Fruit fly (Drosophila melanogaster): ENCODE data around the gene CG42537.

Gene CG42537

DNA sequence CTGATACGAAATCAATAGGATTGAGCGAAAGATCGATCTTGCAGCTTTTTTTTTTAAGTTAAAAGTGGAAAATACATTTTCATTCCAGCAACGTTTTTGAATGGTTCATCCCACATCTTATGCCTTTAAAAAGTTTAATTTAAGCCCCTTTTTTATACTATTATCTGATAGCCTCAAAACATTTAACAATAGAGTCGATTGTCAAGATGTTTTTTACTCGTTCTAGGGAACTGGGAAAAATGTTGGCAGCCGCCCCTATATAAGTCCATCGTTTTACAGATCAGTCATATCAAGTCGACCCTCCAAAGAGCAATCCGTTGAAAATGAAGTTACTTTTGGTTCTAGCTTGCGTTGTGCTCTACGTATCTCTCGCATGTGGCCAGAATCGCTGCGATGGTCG, at the start of gene CG42537:
TSS of gene CG42537 (plus strand) at position 301 of the 400 bp plus-strand sequence.
- no peak for TF ChIP-seq pan (optimal IDR thresholded peaks at IDR 0.05)
- TF ChIP-seq Dll (optimal IDR thresholded peaks at IDR 0.05), result no peak
- no peak for TF ChIP-seq EcR (GFP tag; optimal IDR thresholded peaks at IDR 0.05)
- TF ChIP-seq usp (GFP tag; optimal IDR thresholded peaks at IDR 0.05), result no peak
- TF ChIP-seq psq (optimal IDR thresholded peaks at IDR 0.05), result no peak
- no peak for TF ChIP-seq CG8478 (optimal IDR thresholded peaks at IDR 0.05)

DNA sequence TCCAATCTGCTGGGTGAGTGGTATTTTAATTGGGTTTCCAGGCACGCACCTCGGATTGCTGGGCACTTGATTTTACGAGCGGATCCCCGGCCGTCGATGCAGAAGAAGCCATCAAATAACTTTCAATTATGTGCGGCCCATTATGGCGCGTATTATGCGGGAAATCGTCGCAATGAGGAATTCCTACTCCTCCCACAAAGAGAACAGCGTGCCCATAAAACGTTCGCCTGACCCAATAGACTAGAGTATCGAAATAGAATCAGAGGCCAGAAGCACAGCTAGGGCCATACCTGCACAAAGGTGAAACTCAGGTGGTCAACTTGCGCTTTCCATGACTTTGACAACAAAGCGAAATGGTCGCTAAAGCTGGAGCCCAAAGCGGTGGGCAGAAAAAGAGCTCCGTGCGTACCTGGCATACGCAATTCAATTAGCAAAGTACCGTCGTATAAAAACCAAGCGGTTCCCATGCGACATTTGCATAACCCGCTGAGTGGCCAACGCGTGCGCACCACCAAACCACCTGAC, 47.8 kb upstream of the CG42537 start, which contains the start of gene Osi18:
TSS of gene Osi18 (plus strand) at position 475 of the 525 bp plus-strand sequence.
- TF ChIP-seq EcR (GFP tag; optimal IDR thresholded peaks at IDR 0.05) (no peak), usp (GFP tag; optimal IDR thresholded peaks at IDR 0.05) (no peak), psq (optimal IDR thresholded peaks at IDR 0.05) (no peak), CG8478 (optimal IDR thresholded peaks at IDR 0.05) (no peak), Dll (optimal IDR thresholded peaks at IDR 0.05) (no peak), pan (optimal IDR thresholded peaks at IDR 0.05) (no peak)

DNA sequence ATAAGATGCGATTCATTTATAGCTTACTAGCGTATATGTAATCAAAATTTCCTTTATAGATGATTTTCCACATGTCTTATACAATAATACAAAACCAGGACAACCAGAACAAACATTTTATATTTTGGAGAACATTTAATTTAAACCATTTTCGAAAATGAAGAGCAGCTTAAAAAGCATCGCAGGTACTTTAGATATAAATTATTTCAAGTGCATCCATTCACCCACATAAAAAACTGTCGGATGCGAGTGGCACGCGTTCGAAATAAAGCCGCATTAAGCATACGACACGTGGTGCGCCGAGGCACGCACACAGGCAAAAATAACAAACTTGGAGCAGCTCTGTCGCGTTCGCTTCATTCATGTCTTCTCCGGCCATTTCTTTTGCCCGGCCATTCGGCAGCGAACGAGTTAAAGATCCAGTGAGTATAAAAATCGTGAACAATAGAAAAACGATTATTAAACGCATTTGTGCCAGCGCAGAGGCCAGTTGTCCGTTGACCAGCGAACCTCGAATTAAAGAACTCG, 42.6 kb upstream of the CG42537 start, which contains the start of gene Osi19:
TSS of gene Osi19 (plus strand) at position 457 of the 528 bp plus-strand sequence.
- no peak for TF ChIP-seq CG8478 (optimal IDR thresholded peaks at IDR 0.05)
- TF ChIP-seq psq (optimal IDR thresholded peaks at IDR 0.05), result no peak
- no peak for TF ChIP-seq EcR (GFP tag; optimal IDR thresholded peaks at IDR 0.05)
- no peak for TF ChIP-seq Dll (optimal IDR thresholded peaks at IDR 0.05)
- no peak for TF ChIP-seq pan (optimal IDR thresholded peaks at IDR 0.05)
- TF ChIP-seq usp (GFP tag; optimal IDR thresholded peaks at IDR 0.05), result no peak

dm6 chr3R:6337397-6337796, 40.2 kb upstream of the CG42537 start:
- TF ChIP-seq usp (GFP tag; optimal IDR thresholded peaks at IDR 0.05), result no peak
- no peak for TF ChIP-seq psq (optimal IDR thresholded peaks at IDR 0.05)
- no peak for TF ChIP-seq Dll (optimal IDR thresholded peaks at IDR 0.05)
- no peak for TF ChIP-seq CG8478 (optimal IDR thresholded peaks at IDR 0.05)

- TF ChIP-seq EcR (GFP tag; optimal IDR thresholded peaks at IDR 0.05) (no peak), psq (optimal IDR thresholded peaks at IDR 0.05) (no peak), CG8478 (optimal IDR thresholded peaks at IDR 0.05) (no peak), pan (optimal IDR thresholded peaks at IDR 0.05) (no peak), Dll (optimal IDR thresholded peaks at IDR 0.05) (no peak), usp (GFP tag; optimal IDR thresholded peaks at IDR 0.05) (no peak)
These were observed 37.8 kb upstream of the CG42537 start, which contains the start of gene Osi20 for dm6 chr3R:6339795-6340194. Osi20 (plus strand) TSS chr3R:6340095.

dm6 chr3R:6341668-6342067, 35.9 kb upstream of the CG42537 start, which contains the start of gene CG17917:
CG17917 (plus strand) TSS chr3R:6341968.
- TF ChIP-seq usp (GFP tag; optimal IDR thresholded peaks at IDR 0.05) (no peak), EcR (GFP tag; optimal IDR thresholded peaks at IDR 0.05) (no peak), Dll (optimal IDR thresholded peaks at IDR 0.05) (no peak), pan (optimal IDR thresholded peaks at IDR 0.05) (no peak), psq (optimal IDR thresholded peaks at IDR 0.05) (no peak), CG8478 (optimal IDR thresholded peaks at IDR 0.05) (no peak)

DNA sequence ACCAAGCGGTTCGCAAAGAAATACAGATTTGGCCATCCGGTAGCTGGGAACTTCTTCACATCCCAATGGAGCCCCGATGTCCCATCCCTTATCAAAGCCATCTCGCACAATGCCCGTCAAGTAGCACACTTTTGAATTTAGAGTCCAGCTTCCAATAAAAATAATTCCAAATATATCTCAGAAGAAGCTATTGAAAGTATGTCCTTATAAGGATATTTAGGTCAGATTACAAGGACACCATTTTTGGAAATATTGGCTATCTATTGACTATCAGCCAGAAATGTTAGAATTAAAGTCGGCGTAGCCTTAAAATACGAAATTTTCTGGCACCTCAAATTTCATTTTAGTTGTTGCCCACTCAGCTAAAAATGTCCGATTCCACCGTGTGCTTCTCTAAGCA, 34.9 kb upstream of the CG42537 start, which contains the start of gene CG10298:
TSS of gene CG10298 (plus strand) at position 301 of the 400 bp plus-strand sequence.
- no peak for TF ChIP-seq psq (optimal IDR thresholded peaks at IDR 0.05)
- no peak for TF ChIP-seq usp (GFP tag; optimal IDR thresholded peaks at IDR 0.05)
- TF ChIP-seq EcR (GFP tag; optimal IDR thresholded peaks at IDR 0.05), result no peak

DNA sequence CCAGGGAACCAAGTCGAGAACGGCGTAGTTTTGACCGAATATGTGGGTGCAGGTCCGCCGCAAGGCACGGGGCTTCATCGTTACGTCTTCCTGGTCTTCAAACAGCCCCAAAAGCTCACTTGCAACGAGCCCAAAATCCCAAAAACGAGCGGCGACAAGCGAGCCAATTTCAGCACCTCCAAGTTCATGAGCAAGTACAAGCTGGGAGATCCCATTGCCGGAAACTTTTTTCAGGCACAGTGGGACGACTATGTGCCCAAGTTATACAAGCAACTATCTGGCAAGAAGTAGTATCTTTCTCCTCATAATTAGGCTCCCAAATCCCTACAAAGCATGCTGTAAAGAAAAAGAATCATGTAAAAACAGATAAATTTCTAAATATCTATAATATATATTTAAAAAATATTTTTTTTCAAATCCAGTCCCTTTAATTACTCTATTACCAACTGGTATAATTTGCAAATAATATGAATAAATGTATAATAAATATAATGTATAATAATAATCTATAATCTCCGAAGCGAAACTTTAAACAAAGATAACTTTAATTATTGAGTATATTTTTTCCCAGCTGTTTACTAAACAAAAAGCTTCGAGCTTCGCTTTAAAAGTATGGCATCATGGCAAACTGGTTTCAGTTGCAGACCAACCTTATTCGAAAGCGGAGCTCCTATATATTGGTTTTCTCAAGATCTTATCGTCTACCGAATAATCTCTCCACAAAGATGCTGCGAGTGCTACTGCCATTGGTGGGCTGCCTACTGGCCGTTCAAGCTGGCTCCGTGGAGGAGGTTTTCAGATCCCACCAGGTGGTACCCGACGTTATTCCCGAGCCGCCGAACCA, 34.0 kb upstream of the CG42537 start, which contains the start of gene CG17919:
TSS of gene CG17919 (plus strand) at position 634 of the 844 bp plus-strand sequence.
- TF ChIP-seq usp (GFP tag; optimal IDR thresholded peaks at IDR 0.05) (no peak), EcR (GFP tag; optimal IDR thresholded peaks at IDR 0.05) (no peak), pan (optimal IDR thresholded peaks at IDR 0.05) (no peak), Dll (optimal IDR thresholded peaks at IDR 0.05) (no peak), psq (optimal IDR thresholded peaks at IDR 0.05) (no peak)

DNA sequence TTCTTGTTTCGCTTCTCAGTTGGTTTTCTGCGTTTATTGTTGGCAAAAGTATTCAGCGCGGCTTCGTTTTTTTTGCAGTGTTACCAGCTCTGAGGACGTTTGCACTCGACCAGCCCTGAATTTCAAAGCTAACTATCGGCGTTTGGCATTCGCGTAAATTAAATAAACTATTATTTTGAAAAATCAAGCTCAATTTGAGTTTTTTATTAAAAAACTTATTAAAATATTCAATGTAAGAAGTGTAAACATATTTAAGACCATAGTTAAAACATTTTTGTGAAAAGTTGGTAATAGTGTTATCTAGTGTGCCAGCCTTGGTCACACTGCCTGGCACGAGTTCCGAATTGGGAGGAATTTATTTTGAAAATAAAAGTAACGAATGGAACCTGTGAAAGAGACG, 31.8 kb upstream of the CG42537 start, which contains the start of the genes SmD2 and CG18048:
TSS of gene SmD2 (minus strand) at position 98 of the 400 bp plus-strand sequence.
TSS of gene CG18048 (plus strand) at position 298 of the 400 bp plus-strand sequence.
- TF ChIP-seq CG8478 (optimal IDR thresholded peaks at IDR 0.05) (no peak), EcR (GFP tag; optimal IDR thresholded peaks at IDR 0.05) (no peak), pan (optimal IDR thresholded peaks at IDR 0.05) (no peak), usp (GFP tag; optimal IDR thresholded peaks at IDR 0.05) (no peak), Dll (optimal IDR thresholded peaks at IDR 0.05) (no peak), psq (optimal IDR thresholded peaks at IDR 0.05) (no peak)

- TF ChIP-seq pan (optimal IDR thresholded peaks at IDR 0.05) (no peak), psq (optimal IDR thresholded peaks at IDR 0.05) (no peak), Dll (optimal IDR thresholded peaks at IDR 0.05) (no peak), EcR (GFP tag; optimal IDR thresholded peaks at IDR 0.05) (no peak), usp (GFP tag; optimal IDR thresholded peaks at IDR 0.05) (no peak), CG8478 (optimal IDR thresholded peaks at IDR 0.05) (no peak)
These were observed 28.7 kb upstream of the CG42537 start, which contains the start of gene Hr83 for dm6 chr3R:6348943-6349342. Hr83 (plus strand) TSS chr3R:6349243.

dm6 chr3R:6350755-6351154, 26.8 kb upstream of the CG42537 start, which contains the start of gene Pak:
Pak (plus strand) TSS chr3R:6350896.
- TF ChIP-seq pan (optimal IDR thresholded peaks at IDR 0.05), result no peak
- no peak for TF ChIP-seq Dll (optimal IDR thresholded peaks at IDR 0.05)
- no peak for TF ChIP-seq usp (GFP tag; optimal IDR thresholded peaks at IDR 0.05)
- no peak for TF ChIP-seq psq (optimal IDR thresholded peaks at IDR 0.05)
- no peak for TF ChIP-seq CG8478 (optimal IDR thresholded peaks at IDR 0.05)
- no peak for TF ChIP-seq EcR (GFP tag; optimal IDR thresholded peaks at IDR 0.05)
